Fruit fly (Drosophila melanogaster): ENCODE measurements around the gene CG11333.

The CG11333 gene

dm6 chr3R:31459769-31460168 is 3.3 kb upstream of the CG11333 start, which contains the start of gene Loxl1:
Gene Loxl1 (minus strand): TSS chr3R:31459869.
- no peak for TF ChIP-seq psq (optimal IDR thresholded peaks at IDR 0.05)
- no peak for TF ChIP-seq insv (optimal IDR thresholded peaks at IDR 0.05)
- no peak for TF ChIP-seq h (optimal IDR thresholded peaks at IDR 0.05)
- TF ChIP-seq ttk (optimal IDR thresholded peaks at IDR 0.05), result no peak
- no peak for TF ChIP-seq Sin3A (optimal IDR thresholded peaks at IDR 0.05)
- TF ChIP-seq Myc (optimal IDR thresholded peaks at IDR 0.05), result no peak

- TF ChIP-seq Sin3A (optimal IDR thresholded peaks at IDR 0.05) (no peak), insv (optimal IDR thresholded peaks at IDR 0.05) (no peak), ttk (optimal IDR thresholded peaks at IDR 0.05) (no peak), Myc (optimal IDR thresholded peaks at IDR 0.05) (no peak), h (optimal IDR thresholded peaks at IDR 0.05) (no peak), psq (optimal IDR thresholded peaks at IDR 0.05) (no peak)
These were observed 1.8 kb upstream of the CG11333 start for dm6 chr3R:31461281-31461680.

dm6 chr3R:31462299-31463011 is 646 bp upstream of the CG11333 start:
- TF ChIP-seq Sin3A (optimal IDR thresholded peaks at IDR 0.05) (no peak), h (optimal IDR thresholded peaks at IDR 0.05) (no peak), insv (optimal IDR thresholded peaks at IDR 0.05) (no peak), psq (optimal IDR thresholded peaks at IDR 0.05) (no peak), ttk (optimal IDR thresholded peaks at IDR 0.05) (no peak), Myc (optimal IDR thresholded peaks at IDR 0.05) (no peak)

- TF ChIP-seq psq (optimal IDR thresholded peaks at IDR 0.05), result no peak
- no peak for TF ChIP-seq Myc (optimal IDR thresholded peaks at IDR 0.05)
- TF ChIP-seq insv (optimal IDR thresholded peaks at IDR 0.05), result no peak
- no peak for TF ChIP-seq Sin3A (optimal IDR thresholded peaks at IDR 0.05)
- no peak for TF ChIP-seq h (optimal IDR thresholded peaks at IDR 0.05)
- no peak for TF ChIP-seq ttk (optimal IDR thresholded peaks at IDR 0.05)
These were observed 14.1 kb downstream of the CG11333 start for dm6 chr3R:31477167-31477566.

- TF ChIP-seq ttk (optimal IDR thresholded peaks at IDR 0.05), result no peak
- TF ChIP-seq Myc (optimal IDR thresholded peaks at IDR 0.05), result no peak
- no peak for TF ChIP-seq psq (optimal IDR thresholded peaks at IDR 0.05)
- TF ChIP-seq Sin3A (optimal IDR thresholded peaks at IDR 0.05), result no peak
- no peak for TF ChIP-seq h (optimal IDR thresholded peaks at IDR 0.05)
These were observed 19.0 kb downstream of the CG11333 start for dm6 chr3R:31482117-31482516.

- no peak for TF ChIP-seq psq (optimal IDR thresholded peaks at IDR 0.05)
- TF ChIP-seq Myc (optimal IDR thresholded peaks at IDR 0.05), result no peak
- TF ChIP-seq h (optimal IDR thresholded peaks at IDR 0.05), result no peak
- no peak for TF ChIP-seq ttk (optimal IDR thresholded peaks at IDR 0.05)
- no peak for TF ChIP-seq insv (optimal IDR thresholded peaks at IDR 0.05)
- TF ChIP-seq Sin3A (optimal IDR thresholded peaks at IDR 0.05), result no peak
These were observed 20.0 kb downstream of the CG11333 start for dm6 chr3R:31483060-31483459.

- TF ChIP-seq psq (optimal IDR thresholded peaks at IDR 0.05), result no peak
- no peak for TF ChIP-seq h (optimal IDR thresholded peaks at IDR 0.05)
These were observed 36.0 kb downstream of the CG11333 start, which contains the start of gene mey for dm6 chr3R:31499114-31499513. Gene mey (plus strand): TSS chr3R:31499235.

dm6 chr3R:31503665-31504064 is 40.6 kb downstream of the CG11333 start:
- TF ChIP-seq Sin3A (optimal IDR thresholded peaks at IDR 0.05), result no peak
- no peak for TF ChIP-seq h (optimal IDR thresholded peaks at IDR 0.05)
- TF ChIP-seq psq (optimal IDR thresholded peaks at IDR 0.05), result no peak
- no peak for TF ChIP-seq Myc (optimal IDR thresholded peaks at IDR 0.05)
- TF ChIP-seq ttk (optimal IDR thresholded peaks at IDR 0.05), result no peak

dm6 chr3R:31504731-31505252 is 41.7 kb downstream of the CG11333 start:
- TF ChIP-seq insv (optimal IDR thresholded peaks at IDR 0.05), result no peak
- TF ChIP-seq Myc (optimal IDR thresholded peaks at IDR 0.05), result no peak
- TF ChIP-seq psq (optimal IDR thresholded peaks at IDR 0.05), result no peak
- TF ChIP-seq Sin3A (optimal IDR thresholded peaks at IDR 0.05), result no peak
- no peak for TF ChIP-seq h (optimal IDR thresholded peaks at IDR 0.05)
- TF ChIP-seq ttk (optimal IDR thresholded peaks at IDR 0.05), result no peak

dm6 chr3R:31505254-31505689 is 42.2 kb downstream of the CG11333 start:
- no peak for TF ChIP-seq h (optimal IDR thresholded peaks at IDR 0.05)
- no peak for TF ChIP-seq Sin3A (optimal IDR thresholded peaks at IDR 0.05)
- TF ChIP-seq ttk (optimal IDR thresholded peaks at IDR 0.05), result no peak
- no peak for TF ChIP-seq Myc (optimal IDR thresholded peaks at IDR 0.05)
- no peak for TF ChIP-seq insv (optimal IDR thresholded peaks at IDR 0.05)
- TF ChIP-seq psq (optimal IDR thresholded peaks at IDR 0.05), result no peak

dm6 chr3R:31512040-31512439 is 48.9 kb downstream of the CG11333 start:
- no peak for TF ChIP-seq psq (optimal IDR thresholded peaks at IDR 0.05)
